Fruit fly (Drosophila melanogaster) whole organism, embryonic: ENCODE measurements around the gene Grip91.
A peak's percentile ranks its signal among the peaks of the same experiment; 100 is the strongest.

Experiments
- Ada2b ChIP-seq: fragments of 200-800 bp; sonication (Bioruptor generic); IDR thresholded peaks from 2 replicates; pipeline ENCODE4 v1.3.6; 2022; ENCODE audit warnings: missing biosample characterization, missing genetic modification characterization
- BEAF-32 ChIP-seq: fragments of 200-800 bp; sonication (Bioruptor generic); optimal IDR thresholded peaks from 3 replicates; lab custom pipeline; 2017; ENCODE audit warnings: missing biosample characterization, missing genetic modification characterization, mild to moderate bottlenecking, moderate library complexity, missing genetic modification reagents
- CG10147 ChIP-seq: fragments of 200-800 bp; sonication (Bioruptor generic); optimal IDR thresholded peaks from 2 replicates; lab custom pipeline; 2019; ENCODE audit warnings: missing biosample characterization, mild to moderate bottlenecking, missing genetic modification characterization, moderate library complexity
- CG10431 ChIP-seq: fragments of 200-800 bp; sonication (Bioruptor generic); optimal IDR thresholded peaks from 3 replicates; lab custom pipeline; 2018; ENCODE audit warnings: missing biosample characterization, mild to moderate bottlenecking, missing genetic modification characterization
- CG10565 ChIP-seq: fragments of 200-800 bp; sonication (Bioruptor generic); optimal IDR thresholded peaks from 3 replicates; lab custom pipeline; 2016; ENCODE audit warnings: missing biosample characterization, mild to moderate bottlenecking, missing genetic modification characterization
- CG11723 ChIP-seq: fragments of 200-800 bp; sonication (Bioruptor generic); optimal IDR thresholded peaks from 2 replicates; lab custom pipeline; 2017; ENCODE audit warnings: missing biosample characterization, mild to moderate bottlenecking, missing genetic modification characterization
- CG13287 ChIP-seq: fragments of 200-800 bp; sonication (Bioruptor generic); IDR thresholded peaks from 2 replicates; pipeline ENCODE4 v1.3.6; 2022; ENCODE audit warnings: missing biosample characterization, missing genetic modification characterization; ENCODE audit not compliant: partially characterized antibody
- CG14441 ChIP-seq: fragments of 200-800 bp; sonication (Bioruptor generic); IDR thresholded peaks from 2 replicates; pipeline ENCODE4 v1.3.6; 2022; ENCODE audit warnings: missing biosample characterization, missing genetic modification characterization
- CG14667 ChIP-seq: fragments of 200-800 bp; sonication (Bioruptor generic); IDR thresholded peaks from 2 replicates; pipeline ENCODE4 v1.3.6; 2022; ENCODE audit warnings: missing biosample characterization, missing genetic modification characterization
- CG16779 ChIP-seq: fragments of 200-800 bp; sonication (Bioruptor generic); IDR thresholded peaks from 2 replicates; pipeline ENCODE4 v1.3.6; 2022; ENCODE audit warnings: missing biosample characterization, missing genetic modification characterization
- CG16815 ChIP-seq: fragments of 200-800 bp; sonication (Bioruptor generic); optimal IDR thresholded peaks from 3 replicates; lab custom pipeline; 2017; ENCODE audit warnings: missing biosample characterization, mild to moderate bottlenecking, missing genetic modification characterization
- CG18262 ChIP-seq: fragments of 200-800 bp; optimal IDR thresholded peaks from 3 replicates; lab custom pipeline; 2019; ENCODE audit warnings: missing biosample characterization, mild to moderate bottlenecking, missing genetic modification characterization, moderate library complexity
- CG18619 ChIP-seq: fragments of 200-800 bp; sonication (Bioruptor generic); optimal IDR thresholded peaks from 3 replicates; lab custom pipeline; 2017; ENCODE audit warnings: missing biosample characterization, mild to moderate bottlenecking, missing genetic modification characterization
- CG18764 ChIP-seq: fragments of 200-800 bp; sonication (Bioruptor generic); optimal IDR thresholded peaks from 3 replicates; lab custom pipeline; 2016; ENCODE audit warnings: missing biosample characterization, missing genetic modification characterization
- CG2129 ChIP-seq: fragments of 200-800 bp; sonication (Bioruptor generic); IDR thresholded peaks from 2 replicates; pipeline ENCODE4 v1.3.6; 2022; ENCODE audit warnings: missing biosample characterization, missing genetic modification characterization; ENCODE audit not compliant: partially characterized antibody
- CG2712 ChIP-seq: fragments of 200-800 bp; optimal IDR thresholded peaks from 3 replicates; lab custom pipeline; 2019; ENCODE audit warnings: missing biosample characterization, mild to moderate bottlenecking, missing genetic modification characterization, moderate library complexity
- CG3281 ChIP-seq: fragments of 200-800 bp; sonication (Bioruptor generic); optimal IDR thresholded peaks from 3 replicates; lab custom pipeline; 2017; ENCODE audit warnings: missing biosample characterization, mild to moderate bottlenecking, missing genetic modification characterization
- CG34376 ChIP-seq: fragments of 200-800 bp; sonication (Bioruptor generic); optimal IDR thresholded peaks from 2 replicates; lab custom pipeline; 2018; ENCODE audit warnings: missing biosample characterization, mild to moderate bottlenecking, missing genetic modification characterization
- CG4617 ChIP-seq: fragments of 200-800 bp; sonication (Bioruptor generic); optimal IDR thresholded peaks from 3 replicates; lab custom pipeline; 2016; ENCODE audit warnings: missing biosample characterization, missing genetic modification characterization, borderline replicate concordance
- CG8388 ChIP-seq: fragments of 200-800 bp; sonication (Bioruptor generic); optimal IDR thresholded peaks from 2 replicates; lab custom pipeline; 2019; ENCODE audit warnings: missing biosample characterization, mild to moderate bottlenecking, missing genetic modification characterization, moderate library complexity
- CG9932 ChIP-seq: fragments of 200-800 bp; sonication (Bioruptor generic); IDR thresholded peaks from 2 replicates; pipeline ENCODE4 v1.3.6; 2022; ENCODE audit warnings: missing biosample characterization, missing genetic modification characterization
- Chrac-16 ChIP-seq: fragments of 200-800 bp; sonication (Bioruptor generic); optimal IDR thresholded peaks from 3 replicates; lab custom pipeline; 2016; ENCODE audit warnings: missing biosample characterization, missing genetic modification characterization
- Eip74EF ChIP-seq, 2 experiments: fragments of 200-800 bp in 1 of 2; fragments of >200 bp in 1 of 2; sonication (Bioruptor generic) in 1 of 2; optimal IDR thresholded peaks; 2 replicates each; lab custom pipeline; 2017 to 2019; ENCODE audit warnings: missing biosample characterization in 2 of 2, missing genetic modification characterization in 2 of 2, mild to moderate bottlenecking in 1 of 2, moderate library complexity in 1 of 2
- Gsc ChIP-seq: fragments of 200-800 bp; sonication (Bioruptor generic); IDR thresholded peaks from 2 replicates; pipeline ENCODE4 v1.3.6; 2022; ENCODE audit warnings: missing biosample characterization, missing genetic modification characterization
- H15 ChIP-seq: fragments of 200-800 bp; sonication (Bioruptor generic); IDR thresholded peaks from 3 replicates; pipeline ENCODE4 v1.3.6; 2022; ENCODE audit warnings: missing biosample characterization, missing genetic modification characterization
- HmgD ChIP-seq: fragments of 200-800 bp; sonication (Bioruptor generic); optimal IDR thresholded peaks from 3 replicates; lab custom pipeline; 2016; ENCODE audit warnings: missing biosample characterization, missing genetic modification characterization
- Lhr ChIP-seq: fragments of 200-800 bp; sonication (Bioruptor generic); optimal IDR thresholded peaks from 3 replicates; lab custom pipeline; 2017; ENCODE audit warnings: mild to moderate bottlenecking, missing biosample characterization, missing genetic modification reagents, missing genetic modification characterization
- MBD-R2 ChIP-seq: fragments of 200-800 bp; sonication (Bioruptor generic); IDR thresholded peaks from 2 replicates; pipeline ENCODE4 v1.3.6; 2022; ENCODE audit warnings: missing biosample characterization, missing genetic modification characterization
- Oaz ChIP-seq: fragments of 200-800 bp; sonication (Bioruptor generic); IDR thresholded peaks from 2 replicates; pipeline ENCODE4 v1.3.6; 2022; ENCODE audit warnings: missing biosample characterization, missing genetic modification characterization
- Pdp1 ChIP-seq, 2 experiments: fragments of 200-800 bp; sonication (Bioruptor generic); optimal IDR thresholded peaks; 3 replicates each; lab custom pipeline; 2016; ENCODE audit warnings: missing biosample characterization in 2 of 2, missing genetic modification characterization in 2 of 2, mild to moderate bottlenecking in 1 of 2, moderate library complexity in 1 of 2
- Sox100B ChIP-seq: fragments of 200-800 bp; sonication (Bioruptor generic); optimal IDR thresholded peaks from 3 replicates; lab custom pipeline; 2018; ENCODE audit warnings: missing biosample characterization, mild to moderate bottlenecking, missing genetic modification characterization
- Stat92E ChIP-seq, 3 experiments: fragments of >200 bp in 2 of 3; fragments of 200-800 bp in 1 of 3; sonication (Bioruptor generic) in 1 of 3; optimal IDR thresholded peaks; 2 replicates each; lab custom pipeline; 2017 to 2019; ENCODE audit warnings: missing biosample characterization in 3 of 3, missing genetic modification characterization in 3 of 3, mild to moderate bottlenecking in 1 of 3, moderate library complexity in 1 of 3
- Xbp1 ChIP-seq: fragments of 200-800 bp; sonication (Bioruptor generic); optimal IDR thresholded peaks from 3 replicates; lab custom pipeline; 2016; ENCODE audit warnings: missing biosample characterization, mild to moderate bottlenecking, missing genetic modification characterization
- al ChIP-seq: fragments of 200-800 bp; sonication (Bioruptor generic); IDR thresholded peaks from 2 replicates; pipeline ENCODE4 v1.3.6; 2022; ENCODE audit warnings: missing biosample characterization, missing genetic modification characterization
- bbx ChIP-seq: fragments of 200-800 bp; sonication (Bioruptor generic); IDR thresholded peaks from 2 replicates; pipeline ENCODE4 v1.3.6; 2022; ENCODE audit warnings: missing biosample characterization, missing genetic modification characterization; ENCODE audit not compliant: partially characterized antibody
- cwo ChIP-seq: fragments of 200-800 bp; sonication (Bioruptor generic); optimal IDR thresholded peaks from 3 replicates; lab custom pipeline; 2017; ENCODE audit warnings: missing biosample characterization, missing genetic modification characterization, mild to moderate bottlenecking, moderate library complexity, missing genetic modification reagents
- dpn ChIP-seq, 2 experiments: fragments of 200-800 bp; sonication (Bioruptor generic); optimal IDR thresholded peaks; 3 replicates each; lab custom pipeline; 2016; ENCODE audit warnings: missing biosample characterization in 2 of 2, missing genetic modification characterization in 2 of 2
- ewg ChIP-seq: fragments of 200-800 bp; sonication (Bioruptor generic); optimal IDR thresholded peaks from 3 replicates; lab custom pipeline; 2017; ENCODE audit warnings: mild to moderate bottlenecking, missing biosample characterization, missing genetic modification reagents, missing genetic modification characterization
- fd64A ChIP-seq: fragments of 200-800 bp; sonication (Bioruptor generic); optimal IDR thresholded peaks from 3 replicates; lab custom pipeline; 2018; ENCODE audit warnings: missing biosample characterization, mild to moderate bottlenecking, missing genetic modification characterization
- lab ChIP-seq: fragments of 200-800 bp; sonication (Bioruptor generic); optimal IDR thresholded peaks from 3 replicates; lab custom pipeline; 2017; ENCODE audit warnings: missing biosample characterization, missing genetic modification characterization, mild to moderate bottlenecking, moderate library complexity, missing genetic modification reagents
- lola ChIP-seq, 3 experiments: fragments of >200 bp in 2 of 3; fragments of 200-800 bp in 1 of 3; sonication (Bioruptor generic) in 1 of 3; optimal IDR thresholded peaks; 2 replicates each; lab custom pipeline; 2017 to 2019; ENCODE audit warnings: missing biosample characterization in 3 of 3, missing genetic modification characterization in 3 of 3, mild to moderate bottlenecking in 1 of 3, moderate library complexity in 1 of 3
- lov ChIP-seq, 2 experiments: fragments of 200-800 bp in 1 of 2; fragments of >200 bp in 1 of 2; sonication (Bioruptor generic) in 1 of 2; IDR thresholded peaks in 1 of 2; optimal IDR thresholded peaks in 1 of 2; 2 replicates in 1 of 2; 3 replicates in 1 of 2; pipeline versions ENCODE4 v1.3.6 to Lab custom; 2017 to 2022; ENCODE audit warnings: missing biosample characterization in 1 of 2, missing genetic modification characterization in 1 of 2
- nerfin-2 ChIP-seq: fragments of 200-800 bp; sonication (Bioruptor generic); IDR thresholded peaks from 2 replicates; pipeline ENCODE4 v1.3.6; 2022; ENCODE audit warnings: missing biosample characterization, missing genetic modification characterization; ENCODE audit not compliant: partially characterized antibody
- otp ChIP-seq: fragments of 200-800 bp; sonication (Bioruptor generic); IDR thresholded peaks from 3 replicates; pipeline ENCODE4, ENCODE4 v1.3.6; 2022; ENCODE audit warnings: missing biosample characterization, missing genetic modification characterization
- rib ChIP-seq: fragments of 200-800 bp; sonication (Bioruptor generic); IDR thresholded peaks from 2 replicates; pipeline ENCODE4 v1.3.6; 2022; ENCODE audit warnings: missing biosample characterization, missing genetic modification characterization
- sug ChIP-seq: fragments of 200-800 bp; optimal IDR thresholded peaks from 2 replicates; lab custom pipeline; 2019; ENCODE audit warnings: missing biosample characterization, mild to moderate bottlenecking, missing genetic modification characterization, moderate library complexity
- zen ChIP-seq: fragments of 200-800 bp; sonication (Bioruptor generic); optimal IDR thresholded peaks from 3 replicates; lab custom pipeline; 2018; ENCODE audit warnings: missing biosample characterization, mild to moderate bottlenecking, missing genetic modification characterization, moderate library complexity

The Grip91 gene

dm6 chrX:13756776-13757312 is 12.4 kb upstream of the Grip91 start, which contains the start of the genes CG32625 and Rtc1 (continued):
- TF ChIP-seq dpn (GFP tag; optimal IDR thresholded peaks at IDR 0.05; lab: Kevin White, UChicago): peak in 1 of 2 experiments; percentile 50
- peak; percentile 59 for TF ChIP-seq lab (GFP tag; lab: Kevin White, UChicago)
- no peak for TF ChIP-seq CG34376 (GFP tag; lab: Kevin White, UChicago)
- no peak for TF ChIP-seq rib (GFP tag; lab: Robert Waterston, UW)
- TF ChIP-seq MBD-R2 (GFP tag; lab: Robert Waterston, UW): peak; percentile 60
- peak; percentile 49 for TF ChIP-seq CG10431
- peak; percentile 45 for TF ChIP-seq bbx (GFP tag; lab: Robert Waterston, UW)
- TF ChIP-seq Gsc (GFP tag; lab: Robert Waterston, UW): no peak
- peak; percentile 44 for TF ChIP-seq al
- TF ChIP-seq CG11723 (GFP tag; lab: Kevin White, UChicago): no peak
- TF ChIP-seq cwo (GFP tag; lab: Kevin White, UChicago): peak; percentile 81
- TF ChIP-seq CG9932 (GFP tag; lab: Robert Waterston, UW): peak; percentile 69
- peak; percentile 43 for TF ChIP-seq Xbp1
- peak; percentile 37 for TF ChIP-seq Chrac-16
- TF ChIP-seq ewg (GFP tag; lab: Kevin White, UChicago): peak; percentile 10
- no peak for TF ChIP-seq CG18619 (GFP tag; lab: Kevin White, UChicago)
- peak; percentile 53 for TF ChIP-seq CG10147
- TF ChIP-seq CG18262 (tag; lab: Kevin White, UChicago): peak; percentile 45
- TF ChIP-seq Pdp1 (GFP tag; optimal IDR thresholded peaks at IDR 0.05; lab: Kevin White, UChicago): peak in 1 of 2 experiments; percentile 4
- TF ChIP-seq Sox100B (GFP tag; lab: Kevin White, UChicago): peak; percentile 40
- TF ChIP-seq lola (GFP tag; optimal IDR thresholded peaks at IDR 0.05; lab: Kevin White, UChicago): peak in 1 of 3 experiments; percentile 17
- TF ChIP-seq fd64A (GFP tag; lab: Kevin White, UChicago): no peak
- TF ChIP-seq sug (tag; lab: Kevin White, UChicago): peak; percentile 59
- peak; percentile 51 for TF ChIP-seq Lhr (GFP tag; lab: Kevin White, UChicago)
- peak; percentile 24 for TF ChIP-seq zen (tag; lab: Kevin White, UChicago)
- TF ChIP-seq H15 (GFP tag; lab: Robert Waterston, UW): peak; percentile 44; the same call in 1 of the 3 replicates
- TF ChIP-seq lov (optimal IDR thresholded peaks at IDR 0.05; lab: Kevin White, UChicago): no peak
- TF ChIP-seq lov (GFP tag; IDR thresholded peaks at IDR 0.05; lab: Robert Waterston, UW): no peak
- no peak for TF ChIP-seq Eip74EF (GFP tag; optimal IDR thresholded peaks at IDR 0.05; lab: Kevin White, UChicago)
- TF ChIP-seq Stat92E (GFP tag; optimal IDR thresholded peaks at IDR 0.05; lab: Kevin White, UChicago): no peak
- TF ChIP-seq CG10565: no peak
- peak; percentile 52; the same call in 1 of the 2 replicates for TF ChIP-seq nerfin-2 (GFP tag; lab: Robert Waterston, UW)
- 0 out of 2 replicates have a peak, but pooled peaks have one; percentile 13 for TF ChIP-seq CG14667 (GFP tag; lab: Robert Waterston, UW)
- no peak for TF ChIP-seq otp (GFP tag; lab: Robert Waterston, UW)
- TF ChIP-seq Ada2b (GFP tag; lab: Robert Waterston, UW): peak; percentile 53
- TF ChIP-seq CG16779 (GFP tag; lab: Robert Waterston, UW): no peak
- peak; percentile 36; the same call in 1 of the 2 replicates for TF ChIP-seq CG14441
- peak; percentile 60 for TF ChIP-seq BEAF-32 (GFP tag; lab: Kevin White, UChicago)
- peak; percentile 36 for TF ChIP-seq CG8388 (GFP tag; lab: Kevin White, UChicago)
- TF ChIP-seq CG2129 (GFP tag; lab: Robert Waterston, UW): 0 out of 2 replicates have a peak, but pooled peaks have one; percentile 20
- peak; percentile 28 for TF ChIP-seq CG3281 (GFP tag; lab: Kevin White, UChicago)
- peak; percentile 73 for TF ChIP-seq CG13287 (GFP tag; lab: Robert Waterston, UW)
- TF ChIP-seq Oaz: 0 out of 2 replicates have a peak, but pooled peaks have one; percentile 15
- TF ChIP-seq CG18764 (GFP tag; lab: Kevin White, UChicago): no peak
- TF ChIP-seq HmgD (GFP tag; lab: Kevin White, UChicago): no peak
- peak; percentile 67 for TF ChIP-seq CG2712
- TF ChIP-seq CG16815 (GFP tag; lab: Kevin White, UChicago): no peak
- TF ChIP-seq CG4617 (GFP tag; lab: Kevin White, UChicago): peak; percentile 1
